Worm (Caenorhabditis elegans): Measurements from ENCODE around the gene swsn-7.

ce11 chrII:8051330-8051729, 23.8 kb upstream of the swsn-7 start:
- TF ChIP-seq ama-1 (optimal IDR thresholded peaks at IDR 0.05), result no peak
- no peak for TF ChIP-seq ama-1 (GFP tag; optimal IDR thresholded peaks at IDR 0.05)
- no peak for TF ChIP-seq lin-35 (GFP tag; optimal IDR thresholded peaks at IDR 0.05)
- no peak for TF ChIP-seq ets-4 (GFP tag; optimal IDR thresholded peaks at IDR 0.05)
- TF ChIP-seq Y79H2A.3 (GFP tag; conservative IDR thresholded peaks at IDR 0.05), result no peak
- TF ChIP-seq pbrm-1 (GFP tag; IDR thresholded peaks at IDR 0.05), result no peak
- no peak for TF ChIP-seq ceh-58 (GFP tag; IDR thresholded peaks at IDR 0.05)
- no peak for TF ChIP-seq pha-4 (tag; optimal IDR thresholded peaks at IDR 0.05)
- TF ChIP-seq ztf-22 (GFP tag; optimal IDR thresholded peaks at IDR 0.05), result no peak
- TF ChIP-seq egrh-3 (GFP tag; IDR thresholded peaks at IDR 0.05), result no peak
